Worm (Caenorhabditis elegans) whole organism, L3 larva: ENCODE measurements around the gene C33A12.3.
A peak's percentile ranks its signal among the peaks of the same experiment; 100 is the strongest.

Experiments used
- R02D3.7 ChIP-seq: fragments of 150-350 bp; optimal IDR thresholded peaks from 2 replicates; lab custom pipeline; 2014; ENCODE audit warnings: missing biosample characterization, missing genetic modification characterization
- ZK546.5 ChIP-seq: sonication (generic microtip); optimal IDR thresholded peaks from 2 replicates; lab custom pipeline; 2017; ENCODE audit warnings: missing biosample characterization, missing genetic modification characterization
- aly-2 ChIP-seq: fragments of 150-350 bp; optimal IDR thresholded peaks from 2 replicates; lab custom pipeline; 2014; ENCODE audit warnings: missing biosample characterization, missing genetic modification characterization
- ama-1 ChIP-seq: fragments of 150-350 bp; optimal IDR thresholded peaks from 2 replicates; lab custom pipeline; 2018
- daf-12 ChIP-seq: fragments of 150-350 bp; optimal IDR thresholded peaks from 2 replicates; lab custom pipeline; 2014; ENCODE audit warnings: missing biosample characterization, missing genetic modification reagents, missing genetic modification characterization
- egl-27 ChIP-seq: sonication (generic microtip); optimal IDR thresholded peaks from 4 replicates; lab custom pipeline; 2017; ENCODE audit warnings: missing biosample characterization, missing genetic modification reagents, missing genetic modification characterization
- egl-5 ChIP-seq: fragments of 150-350 bp; optimal IDR thresholded peaks from 2 replicates; lab custom pipeline; 2017; ENCODE audit warnings: missing biosample characterization, missing genetic modification reagents, missing genetic modification characterization, inconsistent platforms
- fkh-10 ChIP-seq: sonication (generic microtip); optimal IDR thresholded peaks from 2 replicates; lab custom pipeline; 2017; ENCODE audit warnings: missing biosample characterization, missing genetic modification reagents, missing genetic modification characterization
- fkh-2 ChIP-seq: fragments of 150-350 bp; optimal IDR thresholded peaks from 2 replicates; lab custom pipeline; 2014; ENCODE audit warnings: missing biosample characterization, missing genetic modification reagents, missing genetic modification characterization
- fos-1 ChIP-seq: fragments of 150-350 bp; optimal IDR thresholded peaks from 2 replicates; lab custom pipeline; 2014; ENCODE audit warnings: missing biosample characterization, missing genetic modification characterization
- hmg-11 ChIP-seq: sonication (generic microtip); optimal IDR thresholded peaks from 2 replicates; lab custom pipeline; 2016; ENCODE audit warnings: missing genetic modification characterization, missing compliant biosample characterization
- jun-1 ChIP-seq: fragments of 150-350 bp; optimal IDR thresholded peaks from 2 replicates; lab custom pipeline; 2014; ENCODE audit warnings: missing biosample characterization, missing genetic modification reagents, missing genetic modification characterization
- lin-15B ChIP-seq: fragments of 150-350 bp; optimal IDR thresholded peaks from 2 replicates; lab custom pipeline; 2014; ENCODE audit warnings: missing biosample characterization, missing genetic modification characterization
- lin-39 ChIP-seq: fragments of 150-350 bp; optimal IDR thresholded peaks from 2 replicates; lab custom pipeline; 2018; ENCODE audit warnings: missing biosample characterization, missing genetic modification reagents, missing genetic modification characterization
- lsy-12 ChIP-seq: sonication (generic microtip); optimal IDR thresholded peaks from 2 replicates; lab custom pipeline; 2016; ENCODE audit warnings: mild to moderate bottlenecking, missing genetic modification characterization, missing compliant biosample characterization
- nfya-1 ChIP-seq: sonication (generic microtip); optimal IDR thresholded peaks from 2 replicates; lab custom pipeline; 2017; ENCODE audit warnings: missing genetic modification characterization, mild to moderate bottlenecking, missing compliant biosample characterization, antibody characterized with exemption, moderate library complexity; ENCODE audit not compliant: insufficient read depth
- nhr-11 ChIP-seq: fragments of 150-350 bp; optimal IDR thresholded peaks from 2 replicates; lab custom pipeline; 2014; ENCODE audit warnings: missing biosample characterization, missing genetic modification characterization
- nhr-12 ChIP-seq: fragments of 150-350 bp; optimal IDR thresholded peaks from 2 replicates; lab custom pipeline; 2014; ENCODE audit warnings: missing biosample characterization, missing genetic modification characterization
- nhr-23 ChIP-seq: fragments of 150-350 bp; optimal IDR thresholded peaks from 2 replicates; lab custom pipeline; 2014; ENCODE audit warnings: missing biosample characterization, missing genetic modification reagents, missing genetic modification characterization
- nhr-237 ChIP-seq: fragments of 150-350 bp; optimal IDR thresholded peaks from 2 replicates; lab custom pipeline; 2014; ENCODE audit warnings: missing biosample characterization, missing genetic modification characterization
- nhr-28 ChIP-seq: fragments of 150-350 bp; optimal IDR thresholded peaks from 2 replicates; lab custom pipeline; 2014; ENCODE audit warnings: missing biosample characterization, missing genetic modification characterization
- nhr-43 ChIP-seq: sonication (generic microtip); optimal IDR thresholded peaks from 2 replicates; lab custom pipeline; 2016; ENCODE audit warnings: mild to moderate bottlenecking, missing genetic modification characterization, missing compliant biosample characterization; ENCODE audit not compliant: poor library complexity, severe bottlenecking
- nhr-67 ChIP-seq: fragments of 150-350 bp; optimal IDR thresholded peaks from 2 replicates; lab custom pipeline; 2014; ENCODE audit warnings: missing biosample characterization, missing genetic modification characterization
- nhr-76 ChIP-seq: fragments of 150-350 bp; sonication (generic microtip); optimal IDR thresholded peaks from 5 replicates; lab custom pipeline; 2014; ENCODE audit warnings: missing biosample characterization, missing genetic modification characterization
- pha-4 ChIP-seq: fragments of 150-350 bp; optimal IDR thresholded peaks from 2 replicates; lab custom pipeline; 2014; ENCODE audit warnings: missing biosample characterization, missing genetic modification reagents, missing genetic modification characterization
- pqm-1 ChIP-seq: fragments of 150-350 bp; optimal IDR thresholded peaks from 2 replicates; lab custom pipeline; 2017; ENCODE audit warnings: missing biosample characterization, missing genetic modification characterization, inconsistent platforms
- sea-2 ChIP-seq: fragments of 150-350 bp; sonication (generic microtip); optimal IDR thresholded peaks from 4 replicates; lab custom pipeline; 2014; ENCODE audit warnings: missing biosample characterization, missing genetic modification reagents, missing genetic modification characterization
- snpc-4 ChIP-seq: fragments of 150-350 bp; optimal IDR thresholded peaks from 2 replicates; lab custom pipeline; 2014; ENCODE audit warnings: missing biosample characterization, missing genetic modification characterization
- unc-39 ChIP-seq: sonication (generic microtip); optimal IDR thresholded peaks from 4 replicates; lab custom pipeline; 2017; ENCODE audit warnings: missing biosample characterization, missing genetic modification characterization
- unc-62 ChIP-seq: fragments of 150-350 bp; sonication (generic microtip); optimal IDR thresholded peaks from 4 replicates; lab custom pipeline; 2014; ENCODE audit warnings: missing biosample characterization, missing genetic modification reagents, missing genetic modification characterization
- zag-1 ChIP-seq: fragments of 150-350 bp; optimal IDR thresholded peaks from 2 replicates; lab custom pipeline; 2014; ENCODE audit warnings: missing biosample characterization, missing genetic modification characterization
- ztf-4 ChIP-seq: fragments of 150-350 bp; optimal IDR thresholded peaks from 2 replicates; lab custom pipeline; 2014; ENCODE audit warnings: missing biosample characterization, missing genetic modification characterization

C33A12.3 gene

DNA sequence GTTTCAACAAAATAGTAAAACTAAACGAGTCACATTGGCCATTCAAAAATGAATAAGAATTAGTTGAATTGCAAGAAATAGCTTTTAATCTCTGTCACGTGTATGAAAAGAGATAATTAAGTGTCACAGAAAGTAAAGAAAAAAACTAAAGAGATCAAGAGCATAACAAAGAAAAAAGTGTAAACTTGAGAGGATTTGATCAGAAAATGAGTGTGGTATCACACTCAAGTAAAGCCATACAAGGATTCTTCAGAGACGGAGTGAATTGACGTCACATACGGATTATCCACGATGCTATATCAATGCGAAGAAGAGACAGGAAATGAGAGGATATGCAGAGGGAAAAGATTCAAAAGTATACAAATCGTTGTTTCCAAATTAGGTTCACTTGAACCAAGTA lies 43.5 kb downstream of the C33A12.3 start:
- TF ChIP-seq lin-15B (tag; lab: Kevin White, UChicago) (no peak), zag-1 (no peak), nhr-237 (tag; lab: Kevin White, UChicago) (no peak), snpc-4 (tag; lab: Kevin White, UChicago) (no peak), fkh-10 (no peak), egl-5 (no peak), R02D3.7 (tag; lab: Kevin White, UChicago) (no peak), nhr-12 (tag; lab: Kevin White, UChicago) (no peak), lin-39 (tag; lab: Kevin White, UChicago) (no peak), sea-2 (GFP tag; lab: Kevin White, UChicago) (no peak), nhr-76 (tag; lab: Kevin White, UChicago) (no peak), nhr-28 (tag; lab: Kevin White, UChicago) (no peak), unc-62 (GFP tag; lab: Kevin White, UChicago) (no peak), daf-12 (tag; lab: Kevin White, UChicago) (no peak), egl-27 (no peak), ama-1 (lab: Kevin White, UChicago) (no peak), pqm-1 (no peak), nhr-23 (no peak), nhr-11 (tag; lab: Kevin White, UChicago) (no peak), fos-1 (tag; lab: Kevin White, UChicago) (no peak)

DNA sequence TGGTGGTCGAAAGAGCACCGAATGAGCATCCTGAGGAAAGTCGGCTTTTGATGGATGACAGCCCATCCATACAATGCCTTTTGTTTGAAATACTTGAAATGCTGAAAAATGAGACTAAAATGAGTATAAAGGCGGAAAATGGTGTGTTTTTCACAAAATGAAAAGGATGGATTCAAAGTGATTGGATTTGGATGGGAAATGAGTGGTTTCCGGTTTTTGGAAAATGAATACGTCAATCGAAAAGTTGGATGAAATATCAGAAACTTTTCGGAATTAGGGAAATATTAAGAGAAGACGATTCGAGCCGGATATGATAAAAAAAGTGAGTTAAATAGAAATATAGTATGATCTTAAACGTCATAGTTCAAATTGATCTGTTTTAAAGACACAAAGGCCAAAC lies 45.4 kb downstream of the C33A12.3 start, which contains the start of gene F38E11.6:
F38E11.6 (minus strand) TSS at position 101 of the 400 bp plus-strand sequence.
- TF ChIP-seq aly-2 (tag; lab: Kevin White, UChicago) (no peak), nfya-1 (tag; lab: Kevin White, UChicago) (no peak), fkh-10 (no peak), fkh-2 (tag; lab: Kevin White, UChicago) (no peak), nhr-12 (tag; lab: Kevin White, UChicago) (no peak), hmg-11 (tag; lab: Kevin White, UChicago) (no peak), nhr-76 (tag; lab: Kevin White, UChicago) (no peak), ama-1 (lab: Kevin White, UChicago) (no peak), snpc-4 (tag; lab: Kevin White, UChicago) (no peak), jun-1 (tag; lab: Kevin White, UChicago) (no peak), lin-15B (tag; lab: Kevin White, UChicago) (no peak), pha-4 (tag; lab: Kevin White, UChicago) (no peak), ZK546.5 (no peak), nhr-237 (tag; lab: Kevin White, UChicago) (no peak), unc-39 (no peak), nhr-67 (tag; lab: Kevin White, UChicago) (no peak), nhr-43 (tag; lab: Kevin White, UChicago) (no peak), ztf-4 (tag; lab: Kevin White, UChicago) (no peak)

DNA sequence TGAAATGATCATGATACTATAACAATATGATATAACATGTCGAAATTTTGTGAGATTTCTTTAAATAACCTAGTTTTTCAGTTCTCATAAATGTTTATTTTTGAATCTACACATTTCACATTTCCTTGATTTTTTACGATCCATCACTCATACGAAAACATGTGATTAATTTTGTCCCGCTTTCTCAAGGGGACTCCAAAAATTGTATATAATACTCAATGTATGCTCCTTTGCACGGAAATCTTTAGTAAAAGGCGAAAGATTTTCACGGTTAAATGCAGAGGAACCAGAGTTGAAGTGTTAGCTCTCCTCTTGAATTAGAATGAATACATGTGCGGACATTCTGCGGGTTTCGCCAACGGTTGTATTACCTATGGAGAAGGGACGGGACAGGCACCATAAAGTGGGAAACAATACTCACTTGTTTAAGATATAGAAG lies 48.4 kb downstream of the C33A12.3 start:
- no peak for TF ChIP-seq lsy-12 (tag; lab: Kevin White, UChicago)
- TF ChIP-seq snpc-4 (tag; lab: Kevin White, UChicago), result peak; percentile 81
- TF ChIP-seq, all 47 proteins: peak for 1
